Fruit fly (Drosophila melanogaster): ENCODE data around the gene PAN3.

PAN3 gene

dm6 chr3L:3079156-3079495, 8.2 kb downstream of the PAN3 start:
- no peak for TF ChIP-seq CG17801 (GFP tag; optimal IDR thresholded peaks at IDR 0.05; ENCODE audit: partially characterized antibody)

- TF ChIP-seq CG17801 (GFP tag; optimal IDR thresholded peaks at IDR 0.05; ENCODE audit: partially characterized antibody) = no peak
Measured at dm6 chr3L:3080084-3080994, 9.4 kb downstream of the PAN3 start.

dm6 chr3L:3081146-3081872, 10.4 kb downstream of the PAN3 start:
- peak; percentile 98 for TF ChIP-seq CG17801 (GFP tag; optimal IDR thresholded peaks at IDR 0.05; ENCODE audit: partially characterized antibody)

DNA sequence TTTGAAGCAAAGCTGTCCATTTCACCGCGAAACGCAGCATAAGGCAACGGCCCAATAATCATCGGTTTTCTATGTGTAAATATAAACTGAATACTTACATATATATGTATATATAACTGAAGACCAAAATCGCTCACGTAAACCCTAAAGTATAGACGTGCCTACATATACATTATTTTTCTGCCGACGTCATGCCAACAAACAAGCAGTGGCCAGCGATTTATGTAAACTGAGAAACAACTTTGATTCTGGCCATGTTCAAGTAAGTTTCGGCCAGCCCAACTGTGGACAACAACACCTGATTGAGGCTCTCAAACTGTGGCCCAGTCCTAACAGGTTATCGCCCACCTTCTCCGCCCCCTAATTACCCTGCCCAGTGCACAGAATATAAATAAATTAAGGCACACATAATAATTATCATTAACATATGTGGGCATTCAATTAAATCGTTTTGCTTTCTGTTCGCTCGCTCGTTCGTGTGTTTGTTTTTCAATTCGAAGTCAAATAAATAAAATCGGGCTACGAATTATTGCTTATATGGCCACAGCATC, 11.1 kb downstream of the PAN3 start:
- TF ChIP-seq CG17801 (GFP tag; optimal IDR thresholded peaks at IDR 0.05; ENCODE audit: partially characterized antibody) = no peak

DNA sequence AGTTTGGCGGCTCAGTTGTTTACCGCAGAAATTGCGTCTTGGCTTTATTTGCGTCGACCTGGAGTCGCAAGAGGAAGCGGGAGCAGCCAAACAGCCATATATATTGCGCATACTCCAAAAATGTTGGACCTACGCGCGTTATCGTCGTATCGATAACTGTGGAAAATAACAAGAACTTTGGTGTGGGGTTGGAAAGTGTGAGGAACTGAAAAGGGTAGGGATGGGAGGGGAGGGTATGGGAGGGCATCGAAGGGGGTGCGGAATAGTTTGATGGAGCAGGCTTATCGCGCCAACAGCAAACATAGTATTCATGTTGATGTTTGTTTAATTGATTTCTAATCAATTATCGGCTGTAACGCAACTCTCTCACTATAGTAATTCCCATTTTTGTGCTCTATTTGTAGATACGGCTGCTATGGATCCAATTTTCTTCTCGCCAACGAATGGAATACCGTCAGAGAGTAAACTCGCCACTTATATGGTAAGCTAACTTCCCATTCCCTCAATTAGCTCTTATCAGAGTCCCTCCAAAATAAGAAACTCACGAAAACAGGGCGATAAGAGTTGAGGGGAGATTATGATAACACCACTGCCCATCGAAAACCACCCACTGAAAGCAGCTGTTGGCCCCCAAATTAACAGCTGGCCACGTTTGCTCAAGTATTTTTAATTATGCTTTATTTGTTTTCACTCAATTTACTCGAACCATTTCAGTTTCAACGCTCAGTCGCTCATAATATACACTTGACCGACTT, 12.6 kb downstream of the PAN3 start:
- no peak for TF ChIP-seq CG17801 (GFP tag; optimal IDR thresholded peaks at IDR 0.05; ENCODE audit: partially characterized antibody)

- TF ChIP-seq CG17801 (GFP tag; optimal IDR thresholded peaks at IDR 0.05; ENCODE audit: partially characterized antibody) = no peak
Measured at dm6 chr3L:3089012-3089411, 18.1 kb downstream of the PAN3 start.

- peak; percentile 6 for TF ChIP-seq CG17801 (GFP tag; optimal IDR thresholded peaks at IDR 0.05; ENCODE audit: partially characterized antibody)
Measured at dm6 chr3L:3090581-3091345, 19.8 kb downstream of the PAN3 start.

- no peak for TF ChIP-seq CG17801 (GFP tag; optimal IDR thresholded peaks at IDR 0.05; ENCODE audit: partially characterized antibody)
Measured at dm6 chr3L:3095590-3095989, 24.7 kb downstream of the PAN3 start.

dm6 chr3L:3096073-3096725, 25.3 kb downstream of the PAN3 start:
- no peak for TF ChIP-seq CG17801 (GFP tag; optimal IDR thresholded peaks at IDR 0.05; ENCODE audit: partially characterized antibody)

DNA sequence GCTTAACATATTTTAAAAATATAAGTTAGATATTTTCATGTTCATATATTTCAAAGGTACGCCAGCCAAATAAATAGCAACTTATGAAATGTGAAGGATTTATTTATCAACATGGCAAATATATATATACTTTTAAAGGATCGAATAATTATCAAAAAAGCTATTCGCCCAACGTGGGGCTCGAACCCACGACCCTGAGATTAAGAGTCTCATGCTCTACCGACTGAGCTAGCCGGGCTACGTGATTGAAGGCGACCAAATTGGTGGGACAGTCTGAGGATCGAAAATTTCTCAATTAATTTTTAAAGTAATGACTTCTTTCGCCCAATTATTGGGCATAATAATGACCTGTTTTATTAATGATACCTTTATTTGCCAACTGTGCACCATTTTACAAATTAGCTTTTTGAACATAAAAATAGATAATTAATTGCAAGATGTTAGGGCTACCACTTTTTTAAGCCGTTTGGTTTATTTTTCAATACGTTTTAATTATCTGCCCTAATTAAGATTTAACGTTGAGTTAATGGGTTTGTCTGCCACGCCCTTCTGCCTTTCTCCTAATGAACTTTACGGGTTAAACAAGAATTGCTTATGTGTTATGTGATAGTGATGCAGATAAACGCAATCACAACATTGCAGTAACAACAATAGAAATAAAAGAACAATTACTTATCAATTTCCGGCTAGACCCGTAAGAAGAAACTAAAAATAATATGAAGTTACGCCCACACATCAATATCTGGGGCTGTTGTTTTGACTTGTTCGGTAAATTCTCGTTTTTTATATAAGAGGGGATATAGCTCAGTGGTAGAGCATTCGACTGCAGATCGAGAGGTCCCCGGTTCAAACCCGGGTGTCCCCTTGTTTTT, 26.0 kb downstream of the PAN3 start:
- no peak for TF ChIP-seq CG17801 (GFP tag; optimal IDR thresholded peaks at IDR 0.05; ENCODE audit: partially characterized antibody)

- no peak for TF ChIP-seq CG17801 (GFP tag; optimal IDR thresholded peaks at IDR 0.05; ENCODE audit: partially characterized antibody)
Measured at dm6 chr3L:3097598-3097880, 26.6 kb downstream of the PAN3 start.

DNA sequence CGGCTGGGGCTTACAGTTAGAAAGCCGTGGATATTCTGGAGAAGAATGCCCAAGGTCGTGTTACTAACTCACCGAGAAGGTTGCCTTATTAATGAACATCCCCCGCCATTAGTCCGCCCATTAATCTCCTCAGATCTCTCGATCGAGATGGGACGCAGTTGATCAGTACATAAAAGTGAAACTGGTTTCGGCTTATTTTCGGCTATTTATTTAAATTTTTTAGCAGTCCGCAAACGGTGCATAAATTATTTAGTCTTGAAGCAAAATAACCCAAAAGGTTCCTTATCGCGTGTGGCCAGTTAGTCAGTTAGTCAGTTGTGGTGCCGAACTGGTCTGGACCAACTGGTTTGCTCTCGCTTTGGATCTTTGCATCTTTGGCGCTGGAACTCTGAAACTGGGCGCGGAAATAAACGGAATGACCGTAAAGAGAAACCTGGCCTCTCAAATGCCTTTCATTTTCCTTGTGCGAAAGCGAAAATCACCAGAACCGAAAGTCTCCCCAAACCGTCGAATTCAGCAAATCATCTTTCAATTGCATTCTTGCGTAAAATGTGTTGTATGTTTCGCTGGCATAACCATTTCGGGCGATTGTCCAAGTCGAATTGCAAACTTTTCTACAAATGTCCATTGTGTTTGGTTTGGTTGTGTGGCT, 28.0 kb downstream of the PAN3 start:
- no peak for TF ChIP-seq CG17801 (GFP tag; optimal IDR thresholded peaks at IDR 0.05; ENCODE audit: partially characterized antibody)

dm6 chr3L:3101157-3101556, 30.2 kb downstream of the PAN3 start:
- TF ChIP-seq CG17801 (GFP tag; optimal IDR thresholded peaks at IDR 0.05; ENCODE audit: partially characterized antibody) = no peak
